Fruit fly (Drosophila melanogaster) whole organism, prepupa: ENCODE measurements around the gene CG8100.

Experiments used
- Blimp-1 ChIP-seq: fragments of 200-800 bp; sonication (Bioruptor generic); optimal IDR thresholded peaks from 3 replicates; lab custom pipeline; 2017; ENCODE audit warnings: missing biosample characterization, missing genetic modification characterization, mild to moderate bottlenecking, moderate library complexity, missing genetic modification reagents
- CG10669 ChIP-seq: fragments of 200-800 bp; sonication (Bioruptor generic); optimal IDR thresholded peaks from 3 replicates; lab custom pipeline; 2018; ENCODE audit warnings: missing biosample characterization, mild to moderate bottlenecking, missing genetic modification characterization, moderate library complexity
- CG11294 ChIP-seq: fragments of 200-800 bp; sonication (Bioruptor generic); IDR thresholded peaks from 2 replicates; pipeline ENCODE4 v1.3.6; 2022; ENCODE audit warnings: missing biosample characterization, missing genetic modification characterization
- CG11762 ChIP-seq: fragments of 200-800 bp; sonication (Bioruptor generic); optimal IDR thresholded peaks from 3 replicates; lab custom pipeline; 2016; ENCODE audit warnings: missing biosample characterization, missing genetic modification characterization; ENCODE audit not compliant: insufficient read depth
- CG15336 ChIP-seq: fragments of 200-800 bp; sonication (Bioruptor generic); IDR thresholded peaks from 2 replicates; pipeline ENCODE4 v1.3.6; 2022; ENCODE audit warnings: missing biosample characterization, missing genetic modification characterization
- CG1621 ChIP-seq: fragments of 200-800 bp; sonication (Bioruptor generic); optimal IDR thresholded peaks from 3 replicates; lab custom pipeline; 2018; ENCODE audit warnings: missing biosample characterization, mild to moderate bottlenecking, missing genetic modification characterization
- CG16779 ChIP-seq: fragments of 200-800 bp; sonication (Bioruptor generic); optimal IDR thresholded peaks from 3 replicates; lab custom pipeline; 2017; ENCODE audit warnings: missing biosample characterization, mild to moderate bottlenecking, missing genetic modification characterization
- CG31627 ChIP-seq: fragments of 200-800 bp; sonication (Bioruptor generic); optimal IDR thresholded peaks from 3 replicates; lab custom pipeline; 2016; ENCODE audit warnings: missing biosample characterization, missing genetic modification characterization
- CG32006 ChIP-seq: fragments of 200-800 bp; sonication (Bioruptor generic); optimal IDR thresholded peaks from 3 replicates; lab custom pipeline; 2017; ENCODE audit warnings: missing biosample characterization, mild to moderate bottlenecking, missing genetic modification characterization
- CG34406 ChIP-seq: fragments of 200-800 bp; sonication (Bioruptor generic); optimal IDR thresholded peaks from 3 replicates; lab custom pipeline; 2016; ENCODE audit warnings: missing biosample characterization, missing genetic modification characterization
- CG3919 ChIP-seq: fragments of 200-800 bp; sonication (Bioruptor generic); optimal IDR thresholded peaks from 3 replicates; lab custom pipeline; 2016; ENCODE audit warnings: missing biosample characterization, missing genetic modification characterization
- CG4318 ChIP-seq: fragments of 200-800 bp; sonication (Bioruptor generic); optimal IDR thresholded peaks from 3 replicates; lab custom pipeline; 2017; ENCODE audit warnings: missing biosample characterization, mild to moderate bottlenecking, missing genetic modification characterization
- CG6163 ChIP-seq: fragments of 200-800 bp; sonication (Bioruptor generic); IDR thresholded peaks from 3 replicates; pipeline ENCODE4 v1.3.6; 2022; ENCODE audit warnings: missing biosample characterization, missing genetic modification characterization
- CG6276 ChIP-seq: fragments of 200-800 bp; sonication (Bioruptor generic); optimal IDR thresholded peaks from 2 replicates; lab custom pipeline; 2017; ENCODE audit warnings: missing biosample characterization, mild to moderate bottlenecking, missing genetic modification characterization
- CG6808 ChIP-seq: fragments of 200-800 bp; sonication (Bioruptor generic); optimal IDR thresholded peaks from 3 replicates; lab custom pipeline; 2017; ENCODE audit warnings: missing biosample characterization, missing genetic modification characterization, mild to moderate bottlenecking, moderate library complexity, missing genetic modification reagents
- CG6854 ChIP-seq: fragments of 200-800 bp; sonication (Bioruptor generic); optimal IDR thresholded peaks from 2 replicates; lab custom pipeline; 2017; ENCODE audit warnings: missing biosample characterization, mild to moderate bottlenecking, missing genetic modification characterization
- CG7368 ChIP-seq: fragments of 200-800 bp; sonication (Bioruptor generic); optimal IDR thresholded peaks from 3 replicates; lab custom pipeline; 2016; ENCODE audit warnings: missing biosample characterization, missing genetic modification characterization
- CG8119 ChIP-seq: fragments of 200-800 bp; sonication (Bioruptor generic); IDR thresholded peaks from 3 replicates; pipeline ENCODE4 v1.3.6; 2022; ENCODE audit warnings: missing biosample characterization, missing genetic modification characterization
- CG8632 ChIP-seq: fragments of 200-800 bp; sonication (Bioruptor generic); optimal IDR thresholded peaks from 3 replicates; lab custom pipeline; 2016; ENCODE audit warnings: missing biosample characterization, missing genetic modification characterization
- Eip75B ChIP-seq: fragments of 200-800 bp; sonication (Bioruptor generic); optimal IDR thresholded peaks from 3 replicates; lab custom pipeline; 2016; ENCODE audit warnings: missing biosample characterization, missing genetic modification characterization
- Eip78C ChIP-seq: fragments of 200-800 bp; sonication (Bioruptor generic); peaks from one replicate; lab custom pipeline; 2016; ENCODE audit warnings: missing biosample characterization, missing genetic modification characterization
- Eip93F ChIP-seq: fragments of 200-800 bp; sonication (Bioruptor generic); optimal IDR thresholded peaks from 2 replicates; lab custom pipeline; 2016; ENCODE audit warnings: missing biosample characterization, mild to moderate bottlenecking, missing genetic modification characterization
- Ets21C ChIP-seq: fragments of 200-800 bp; sonication (Bioruptor generic); optimal IDR thresholded peaks from 3 replicates; lab custom pipeline; 2016; ENCODE audit warnings: missing biosample characterization, missing genetic modification characterization
- Ets96B ChIP-seq: fragments of 200-800 bp; optimal IDR thresholded peaks from 2 replicates; lab custom pipeline; 2019; ENCODE audit warnings: missing biosample characterization, mild to moderate bottlenecking, missing genetic modification characterization, moderate library complexity
- Hr4 ChIP-seq: fragments of 200-800 bp; sonication (Bioruptor generic); optimal IDR thresholded peaks from 3 replicates; lab custom pipeline; 2016; ENCODE audit warnings: missing biosample characterization, missing genetic modification characterization
- Lpt ChIP-seq: fragments of 200-800 bp; sonication (Bioruptor generic); optimal IDR thresholded peaks from 3 replicates; lab custom pipeline; 2016; ENCODE audit warnings: missing biosample characterization, missing genetic modification characterization
- OdsH ChIP-seq: fragments of 200-800 bp; sonication (Bioruptor generic); optimal IDR thresholded peaks from 3 replicates; lab custom pipeline; 2016; ENCODE audit warnings: missing biosample characterization, missing genetic modification characterization
- Smox ChIP-seq: fragments of 200-800 bp; sonication (Bioruptor generic); optimal IDR thresholded peaks from 3 replicates; lab custom pipeline; 2016; ENCODE audit warnings: missing biosample characterization, missing genetic modification characterization
- Sox102F ChIP-seq: fragments of 200-800 bp; sonication (Bioruptor generic); optimal IDR thresholded peaks from 2 replicates; lab custom pipeline; 2016; ENCODE audit warnings: missing biosample characterization, mild to moderate bottlenecking, missing genetic modification characterization
- Sox14 ChIP-seq: fragments of 200-800 bp; sonication (Bioruptor generic); optimal IDR thresholded peaks from 3 replicates; lab custom pipeline; 2016; ENCODE audit warnings: missing biosample characterization, missing genetic modification characterization
- Sox15 ChIP-seq: fragments of 200-800 bp; sonication (Bioruptor generic); optimal IDR thresholded peaks from 3 replicates; lab custom pipeline; 2016; ENCODE audit warnings: missing biosample characterization, missing genetic modification characterization
- acj6 ChIP-seq: fragments of 200-800 bp; sonication (Bioruptor generic); optimal IDR thresholded peaks from 3 replicates; lab custom pipeline; 2016; ENCODE audit warnings: missing biosample characterization, missing genetic modification characterization
- cyc ChIP-seq: fragments of 200-800 bp; sonication (Bioruptor generic); optimal IDR thresholded peaks from 3 replicates; lab custom pipeline; 2016; ENCODE audit warnings: missing biosample characterization, missing genetic modification characterization
- dac ChIP-seq: fragments of 200-800 bp; sonication (Bioruptor generic); optimal IDR thresholded peaks from 2 replicates; lab custom pipeline; 2017; ENCODE audit warnings: missing biosample characterization, mild to moderate bottlenecking, missing genetic modification characterization
- dsx ChIP-seq: fragments of 200-800 bp; optimal IDR thresholded peaks from 3 replicates; lab custom pipeline; 2019; ENCODE audit warnings: missing biosample characterization, mild to moderate bottlenecking, missing genetic modification characterization, moderate library complexity; ENCODE audit not compliant: poor library complexity, severe bottlenecking
- eg ChIP-seq: fragments of 200-800 bp; sonication (Bioruptor generic); IDR thresholded peaks from 3 replicates; pipeline ENCODE4 v1.3.6; 2022; ENCODE audit warnings: missing biosample characterization, missing genetic modification characterization
- esn ChIP-seq: fragments of 200-800 bp; sonication (Bioruptor generic); optimal IDR thresholded peaks from 2 replicates; lab custom pipeline; 2016; ENCODE audit warnings: missing biosample characterization, mild to moderate bottlenecking, missing genetic modification characterization, moderate library complexity
- fd85E ChIP-seq: fragments of 200-800 bp; sonication (Bioruptor generic); optimal IDR thresholded peaks from 3 replicates; lab custom pipeline; 2016; ENCODE audit warnings: missing biosample characterization, missing genetic modification characterization
- fkh ChIP-seq: fragments of 200-800 bp; sonication (Bioruptor generic); optimal IDR thresholded peaks from 3 replicates; lab custom pipeline; 2017; ENCODE audit warnings: missing biosample characterization, mild to moderate bottlenecking, missing genetic modification characterization, moderate library complexity
- net ChIP-seq: fragments of 200-800 bp; sonication (Bioruptor generic); optimal IDR thresholded peaks from 3 replicates; lab custom pipeline; 2016; ENCODE audit warnings: missing biosample characterization, missing genetic modification characterization
- pdm3 ChIP-seq: fragments of 200-800 bp; sonication (Bioruptor generic); optimal IDR thresholded peaks from 3 replicates; lab custom pipeline; 2016; ENCODE audit warnings: missing biosample characterization, missing genetic modification characterization
- salr ChIP-seq, 2 experiments: fragments of 200-800 bp; sonication (Bioruptor generic); optimal IDR thresholded peaks; 3 replicates each; lab custom pipeline; 2016 to 2018; ENCODE audit warnings: missing biosample characterization in 2 of 2, missing genetic modification characterization in 2 of 2, mild to moderate bottlenecking in 1 of 2
- spab ChIP-seq: fragments of 200-800 bp; sonication (Bioruptor generic); optimal IDR thresholded peaks from 2 replicates; lab custom pipeline; 2017; ENCODE audit warnings: missing biosample characterization, mild to moderate bottlenecking, missing genetic modification characterization, missing genetic modification reagents
- ss ChIP-seq, 2 experiments: fragments of 200-800 bp; sonication (Bioruptor generic); optimal IDR thresholded peaks; 2 replicates in 1 of 2; 3 replicates in 1 of 2; lab custom pipeline; 2017 to 2018; ENCODE audit warnings: mild to moderate bottlenecking in 2 of 2, missing biosample characterization in 2 of 2, missing genetic modification characterization in 2 of 2, moderate library complexity in 1 of 2

Gene CG8100

dm6 chr3L:14037655-14038644 is 45.5 kb upstream of the CG8100 start (continued):
- TF ChIP-seq Sox14 (GFP tag; lab: Kevin White, UChicago) (no peak), CG34406 (GFP tag; lab: Kevin White, UChicago) (no peak), Sox15 (GFP tag; lab: Kevin White, UChicago) (no peak), Lpt (peak; percentile 5), CG6276 (GFP tag; lab: Kevin White, UChicago) (no peak), pdm3 (no peak), fkh (GFP tag; lab: Kevin White, UChicago) (no peak), CG3919 (GFP tag; lab: Kevin White, UChicago) (no peak), CG11294 (GFP tag; lab: Robert Waterston, UW) (peak; percentile 18; the same call in 1 of the 2 replicates), fd85E (no peak), Sox102F (GFP tag; lab: Kevin White, UChicago) (no peak), Eip93F (no peak), esn (GFP tag; lab: Kevin White, UChicago) (no peak), Hr4 (GFP tag; lab: Kevin White, UChicago) (no peak), ss (GFP tag; optimal IDR thresholded peaks at IDR 0.05; lab: Kevin White, UChicago) (peak in 1 of 2 experiments; percentile 25), CG15336 (GFP tag; lab: Robert Waterston, UW) (0 out of 2 replicates have a peak, but pooled peaks have one; percentile 17), CG7368 (GFP tag; lab: Kevin White, UChicago) (no peak), Eip78C (GFP tag; lab: Kevin White, UChicago) (peak; percentile 78), OdsH (GFP tag; lab: Kevin White, UChicago) (no peak), eg (peak; percentile 46; the same call in 1 of the 3 replicates), CG10669 (GFP tag; lab: Kevin White, UChicago) (no peak)

DNA sequence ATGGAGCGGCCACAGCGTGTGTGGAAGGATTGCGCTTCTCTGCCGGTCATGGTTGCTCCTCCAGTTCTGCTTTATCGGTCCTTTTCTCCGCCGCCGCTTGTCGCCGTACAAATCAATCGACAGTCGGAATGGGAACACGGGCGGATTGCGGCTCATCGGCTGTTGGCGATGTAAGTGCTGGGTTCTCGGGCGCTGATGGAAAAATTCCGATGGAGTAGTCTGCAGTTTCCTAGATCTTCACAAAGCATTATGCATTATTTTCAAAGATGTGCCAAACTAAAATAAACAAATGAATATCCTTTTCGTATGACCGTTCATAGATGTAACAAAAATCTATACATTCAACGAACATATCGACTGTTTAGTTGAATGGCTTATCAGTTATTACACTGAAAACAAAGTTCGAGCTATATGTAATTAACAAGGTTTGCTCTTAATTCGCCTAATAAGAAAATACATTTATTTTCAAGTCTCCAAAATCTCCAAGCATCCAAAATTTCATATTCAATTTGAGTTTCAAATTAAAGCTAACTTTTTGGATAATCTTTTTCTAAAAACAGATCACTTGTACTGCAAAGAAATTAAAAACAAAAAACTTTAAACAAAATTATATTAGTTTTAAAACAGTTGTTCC is 33.7 kb upstream of the CG8100 start, which contains the start of gene Neurl4:
Neurl4 (minus strand) TSS at position 273 of the 634 bp plus-strand sequence.
- TF ChIP-seq CG6276 (GFP tag; lab: Kevin White, UChicago), result no peak
- TF ChIP-seq Lpt, result no peak
- no peak for TF ChIP-seq dac (GFP tag; lab: Kevin White, UChicago)
- peak; percentile 50 for TF ChIP-seq CG1621 (tag; lab: Kevin White, UChicago)
- TF ChIP-seq dsx, result no peak
- peak; percentile 87 for TF ChIP-seq CG31627 (GFP tag; lab: Kevin White, UChicago)
- TF ChIP-seq CG32006 (GFP tag; lab: Kevin White, UChicago), result no peak
- no peak for TF ChIP-seq cyc (GFP tag; lab: Kevin White, UChicago)
- no peak for TF ChIP-seq OdsH (GFP tag; lab: Kevin White, UChicago)
- TF ChIP-seq CG34406 (GFP tag; lab: Kevin White, UChicago), result peak; percentile 78
- TF ChIP-seq esn (GFP tag; lab: Kevin White, UChicago), result no peak
- peak; percentile 75 for TF ChIP-seq CG8119 (GFP tag; lab: Robert Waterston, UW)
- TF ChIP-seq CG16779 (tag; lab: Kevin White, UChicago), result no peak
- TF ChIP-seq Sox14 (GFP tag; lab: Kevin White, UChicago), result no peak
- TF ChIP-seq CG7368 (GFP tag; lab: Kevin White, UChicago), result peak; percentile 56
- TF ChIP-seq fkh (GFP tag; lab: Kevin White, UChicago), result no peak
- TF ChIP-seq CG3919 (GFP tag; lab: Kevin White, UChicago), result no peak
- peak; percentile 68 for TF ChIP-seq Ets21C (GFP tag; lab: Kevin White, UChicago)
- no peak for TF ChIP-seq acj6 (GFP tag; lab: Kevin White, UChicago)
- TF ChIP-seq salr (GFP tag; optimal IDR thresholded peaks at IDR 0.05; lab: Kevin White, UChicago), result peak in 1 of 2 experiments; percentile 59
- TF ChIP-seq spab (GFP tag; lab: Kevin White, UChicago), result no peak
- TF ChIP-seq CG8632 (GFP tag; lab: Kevin White, UChicago), result peak; percentile 77
- TF ChIP-seq Hr4 (GFP tag; lab: Kevin White, UChicago), result no peak
- TF ChIP-seq CG6854 (GFP tag; lab: Kevin White, UChicago), result no peak
- no peak for TF ChIP-seq Blimp-1 (GFP tag; lab: Kevin White, UChicago)
- no peak for TF ChIP-seq CG4318 (GFP tag; lab: Kevin White, UChicago)
- TF ChIP-seq Eip75B (GFP tag; lab: Kevin White, UChicago), result no peak
- peak; percentile 50 for TF ChIP-seq CG11762 (GFP tag; lab: Kevin White, UChicago)
- TF ChIP-seq net (GFP tag; lab: Kevin White, UChicago), result no peak
- TF ChIP-seq Ets96B, result peak; percentile 78
- TF ChIP-seq Smox (GFP tag; lab: Kevin White, UChicago), result no peak
- TF ChIP-seq ss (GFP tag; optimal IDR thresholded peaks at IDR 0.05; lab: Kevin White, UChicago), result no peak
- TF ChIP-seq CG6163, result peak; percentile 87
- no peak; the same call in 1 of the 2 replicates for TF ChIP-seq CG11294 (GFP tag; lab: Robert Waterston, UW)
- no peak for TF ChIP-seq fd85E
- TF ChIP-seq Sox15 (GFP tag; lab: Kevin White, UChicago), result peak; percentile 66
- TF ChIP-seq CG6808 (GFP tag; lab: Kevin White, UChicago), result no peak
